Worm (Caenorhabditis elegans) whole organism, late embryonic: ENCODE data around the gene nhr-97.

Experiments used
- C08G9.2 ChIP-seq: sonication (generic microtip); optimal IDR thresholded peaks from 2 replicates; lab custom pipeline; 2016; ENCODE audit warnings: mild to moderate bottlenecking, missing genetic modification characterization, moderate library complexity, missing compliant biosample characterization
- F13H6.1 ChIP-seq: sonication (generic microtip); optimal IDR thresholded peaks from 2 replicates; lab custom pipeline; 2016; ENCODE audit warnings: missing genetic modification characterization, missing compliant biosample characterization
- K09A11.1 ChIP-seq: sonication (generic microtip); optimal IDR thresholded peaks from 2 replicates; lab custom pipeline; 2017; ENCODE audit warnings: antibody characterized with exemption, mild to moderate bottlenecking, missing genetic modification characterization, missing compliant biosample characterization; ENCODE audit not compliant: insufficient read depth
- T23F11.4 ChIP-seq: fragments of 200-800 bp; sonication (Bioruptor generic); optimal IDR thresholded peaks from 2 replicates; lab custom pipeline; 2018; ENCODE audit warnings: mild to moderate bottlenecking, missing genetic modification characterization, missing compliant biosample characterization
- ahr-1 ChIP-seq: sonication (generic microtip); optimal IDR thresholded peaks from 2 replicates; lab custom pipeline; 2016; ENCODE audit warnings: missing genetic modification characterization, missing compliant biosample characterization
- ama-1 ChIP-seq: fragments of 150-350 bp; optimal IDR thresholded peaks from 2 replicates; lab custom pipeline; 2014
- ceh-18 ChIP-seq: sonication (generic microtip); optimal IDR thresholded peaks from 2 replicates; lab custom pipeline; 2016; ENCODE audit warnings: missing genetic modification characterization, missing compliant biosample characterization
- ceh-19 ChIP-seq: fragments of 200-800 bp; sonication (Bioruptor generic); optimal IDR thresholded peaks from 2 replicates; lab custom pipeline; 2018; ENCODE audit warnings: mild to moderate bottlenecking, missing genetic modification characterization, missing compliant biosample characterization
- ceh-2 ChIP-seq: sonication (generic microtip); optimal IDR thresholded peaks from 2 replicates; lab custom pipeline; 2016; ENCODE audit warnings: missing genotype, missing genetic modification characterization, missing compliant biosample characterization
- ceh-30 ChIP-seq: fragments of 150-350 bp; optimal IDR thresholded peaks from 2 replicates; lab custom pipeline; 2014; ENCODE audit warnings: missing biosample characterization, missing genetic modification characterization
- ceh-34 ChIP-seq: sonication (generic microtip); optimal IDR thresholded peaks from 2 replicates; lab custom pipeline; 2016; ENCODE audit warnings: mild to moderate bottlenecking, missing genetic modification characterization, missing compliant biosample characterization
- ceh-6 ChIP-seq: fragments of 200-800 bp; sonication (Bioruptor generic); optimal IDR thresholded peaks from 2 replicates; lab custom pipeline; 2018; ENCODE audit warnings: mild to moderate bottlenecking, missing genetic modification characterization, missing compliant biosample characterization
- ceh-9 ChIP-seq: sonication (generic microtip); optimal IDR thresholded peaks from 2 replicates; lab custom pipeline; 2016; ENCODE audit warnings: mild to moderate bottlenecking, missing genetic modification characterization, inconsistent platforms, missing compliant biosample characterization
- ets-4 ChIP-seq: sonication (generic microtip); optimal IDR thresholded peaks from 2 replicates; lab custom pipeline; 2016; ENCODE audit warnings: missing genetic modification characterization, missing compliant biosample characterization
- fkh-6 ChIP-seq: sonication (generic microtip); optimal IDR thresholded peaks from 2 replicates; lab custom pipeline; 2016; ENCODE audit warnings: missing genetic modification characterization, missing compliant biosample characterization
- gmeb-2 ChIP-seq: sonication (generic microtip); optimal IDR thresholded peaks from 2 replicates; lab custom pipeline; 2016; ENCODE audit warnings: missing genetic modification characterization, inconsistent platforms, missing compliant biosample characterization
- hlh-13 ChIP-seq: fragments of 200-800 bp; sonication (Bioruptor generic); optimal IDR thresholded peaks from 2 replicates; lab custom pipeline; 2018; ENCODE audit warnings: mild to moderate bottlenecking, missing genetic modification characterization, missing compliant biosample characterization
- hlh-15 ChIP-seq: sonication (generic microtip); optimal IDR thresholded peaks from 2 replicates; lab custom pipeline; 2016; ENCODE audit warnings: missing genetic modification characterization, missing compliant biosample characterization
- hlh-6 ChIP-seq: sonication (generic microtip); optimal IDR thresholded peaks from 2 replicates; lab custom pipeline; 2016; ENCODE audit warnings: missing genotype, missing genetic modification characterization, missing compliant biosample characterization
- hlh-8 ChIP-seq: sonication (generic microtip); optimal IDR thresholded peaks from 2 replicates; lab custom pipeline; 2016; ENCODE audit warnings: missing genotype, missing genetic modification characterization, missing compliant biosample characterization
- lim-6 ChIP-seq: sonication (generic microtip); optimal IDR thresholded peaks from 2 replicates; lab custom pipeline; 2016; ENCODE audit warnings: missing genetic modification characterization, missing compliant biosample characterization
- mec-3 ChIP-seq: sonication (generic microtip); optimal IDR thresholded peaks from 2 replicates; lab custom pipeline; 2016; ENCODE audit warnings: borderline replicate concordance, missing genetic modification characterization, missing compliant biosample characterization
- npax-4 ChIP-seq: sonication (generic microtip); optimal IDR thresholded peaks from 2 replicates; lab custom pipeline; 2016; ENCODE audit warnings: missing genetic modification characterization, missing compliant biosample characterization
- pag-3 ChIP-seq: sonication (generic microtip); optimal IDR thresholded peaks from 2 replicates; lab custom pipeline; 2016; ENCODE audit warnings: missing compliant biosample characterization, missing genetic modification characterization, borderline replicate concordance
- pat-9 ChIP-seq: fragments of 200-800 bp; sonication (Bioruptor generic); optimal IDR thresholded peaks from 2 replicates; lab custom pipeline; 2018; ENCODE audit warnings: mild to moderate bottlenecking, missing genetic modification characterization, moderate library complexity, missing compliant biosample characterization
- pax-1 ChIP-seq: fragments of 150-350 bp; optimal IDR thresholded peaks from 2 replicates; lab custom pipeline; 2014; ENCODE audit warnings: missing biosample characterization, missing genetic modification characterization
- pros-1 ChIP-seq: fragments of 150-350 bp; optimal IDR thresholded peaks from 2 replicates; lab custom pipeline; 2014; ENCODE audit warnings: missing biosample characterization, missing genetic modification reagents, missing genetic modification characterization
- sox-4 ChIP-seq: sonication (generic microtip); optimal IDR thresholded peaks from 2 replicates; lab custom pipeline; 2017; ENCODE audit warnings: mild to moderate bottlenecking, missing genetic modification characterization, inconsistent platforms, missing compliant biosample characterization
- syd-9 ChIP-seq: sonication (generic microtip); optimal IDR thresholded peaks from 2 replicates; lab custom pipeline; 2016; ENCODE audit warnings: mild to moderate bottlenecking, missing genetic modification characterization, moderate library complexity, missing compliant biosample characterization
- tbx-7 ChIP-seq: sonication (generic microtip); optimal IDR thresholded peaks from 2 replicates; lab custom pipeline; 2016; ENCODE audit warnings: missing genotype, missing genetic modification characterization, missing compliant biosample characterization
- unc-42 ChIP-seq: sonication (generic microtip); optimal IDR thresholded peaks from 2 replicates; lab custom pipeline; 2016; ENCODE audit warnings: missing genotype, missing genetic modification characterization, missing compliant biosample characterization
- unc-86 ChIP-seq: sonication (generic microtip); optimal IDR thresholded peaks from 2 replicates; lab custom pipeline; 2016; ENCODE audit warnings: missing genetic modification characterization, missing compliant biosample characterization
- ztf-16 ChIP-seq: sonication (generic microtip); optimal IDR thresholded peaks from 2 replicates; lab custom pipeline; 2017; ENCODE audit warnings: missing genetic modification characterization, missing compliant biosample characterization

nhr-97 gene

ce11 chrIV:9742883-9743282, 14.6 kb upstream of the nhr-97 start, which contains the start of gene C28D4.7:
TSS of gene C28D4.7 (minus strand) at chrIV:9743147.
- TF ChIP-seq hlh-6 (tag; lab: Kevin White, UChicago) (no peak), ama-1 (no peak), F13H6.1 (no peak), C08G9.2 (no peak)

ce11 chrIV:9744905-9745304, 12.5 kb upstream of the nhr-97 start, which contains the start of gene C28D4.4:
TSS of gene C28D4.4 (minus strand) at chrIV:9745005.
- TF ChIP-seq unc-42 (tag; lab: Kevin White, UChicago) (no peak), lim-6 (tag; lab: Kevin White, UChicago) (no peak), pros-1 (tag; lab: Kevin White, UChicago) (no peak), ceh-18 (no peak), ets-4 (tag; lab: Kevin White, UChicago) (no peak), npax-4 (tag; lab: Kevin White, UChicago) (no peak), hlh-15 (no peak), ama-1 (no peak), hlh-6 (tag; lab: Kevin White, UChicago) (no peak)
- TF ChIP-seq, all 69 proteins: peak for 0

DNA sequence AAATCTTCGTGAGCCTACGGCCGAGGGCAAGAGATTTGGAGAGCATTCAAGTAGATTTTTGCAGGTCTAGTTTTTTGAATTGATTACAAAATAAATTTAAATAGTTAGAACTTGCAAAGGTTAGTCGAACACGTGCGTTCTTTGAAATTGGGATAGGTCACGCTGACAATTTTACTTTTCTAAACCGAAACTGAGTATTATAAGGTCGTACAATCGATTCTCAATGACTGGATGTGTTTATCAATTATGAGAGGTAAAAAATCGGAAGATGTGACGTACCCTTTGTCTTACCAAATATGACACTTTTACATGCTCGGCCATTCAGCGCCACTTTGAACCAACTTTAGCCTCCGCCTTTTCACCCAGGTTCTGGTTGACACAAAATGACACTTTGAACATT, 10.7 kb upstream of the nhr-97 start, which contains the start of gene C28D4.5:
Gene C28D4.5 (minus strand): TSS at position 101 of the 400 bp plus-strand sequence.
- no peak for TF ChIP-seq T23F11.4 (GFP tag; lab: Kevin White, UChicago)
- no peak for TF ChIP-seq syd-9 (tag; lab: Kevin White, UChicago)

DNA sequence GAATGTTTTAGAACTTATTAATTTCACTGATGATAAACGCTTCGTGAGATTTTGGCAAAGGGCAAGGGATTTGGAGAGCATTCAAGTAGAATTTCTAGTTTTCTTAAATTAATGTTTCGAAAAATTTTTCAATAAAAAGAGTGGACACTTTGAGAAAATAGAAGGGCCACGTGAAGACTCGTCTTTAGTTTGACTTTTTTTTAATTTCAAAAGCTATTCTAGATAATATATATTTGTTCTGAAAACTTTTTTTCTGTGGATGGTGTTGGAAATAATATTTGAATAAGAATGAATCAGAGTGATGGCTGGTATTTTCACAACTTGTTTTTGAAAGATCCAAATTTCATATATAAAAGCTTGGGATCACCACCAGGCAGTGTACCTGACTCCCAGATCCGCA, 9.1 kb upstream of the nhr-97 start, which contains the start of gene C28D4.8:
Gene C28D4.8 (minus strand): TSS at position 101 of the 400 bp plus-strand sequence.
- TF ChIP-seq syd-9 (tag; lab: Kevin White, UChicago) (no peak), pax-1 (tag; lab: Kevin White, UChicago) (no peak), unc-86 (no peak), pat-9 (tag; lab: Kevin White, UChicago) (no peak), pag-3 (tag; lab: Kevin White, UChicago) (no peak), ahr-1 (tag; lab: Kevin White, UChicago) (no peak), ceh-2 (tag; lab: Kevin White, UChicago) (no peak), fkh-6 (tag; lab: Kevin White, UChicago) (no peak), K09A11.1 (tag; lab: Kevin White, UChicago) (no peak)

- TF ChIP-seq ceh-19 (GFP tag; lab: Kevin White, UChicago): no peak
- no peak for TF ChIP-seq ceh-6 (GFP tag; lab: Kevin White, UChicago)
- TF ChIP-seq hlh-6 (tag; lab: Kevin White, UChicago): no peak
- no peak for TF ChIP-seq hlh-13 (GFP tag; lab: Kevin White, UChicago)
- TF ChIP-seq ceh-30 (tag; lab: Kevin White, UChicago): no peak
- TF ChIP-seq ceh-34 (tag; lab: Kevin White, UChicago): no peak
- TF ChIP-seq mec-3: no peak
- no peak for TF ChIP-seq ztf-16 (tag; lab: Kevin White, UChicago)
- no peak for TF ChIP-seq tbx-7
- TF ChIP-seq hlh-8 (tag; lab: Kevin White, UChicago): no peak
- TF ChIP-seq unc-42 (tag; lab: Kevin White, UChicago): no peak
- no peak for TF ChIP-seq sox-4
- no peak for TF ChIP-seq gmeb-2 (tag; lab: Kevin White, UChicago)
- TF ChIP-seq lim-6 (tag; lab: Kevin White, UChicago): no peak
- no peak for TF ChIP-seq ceh-9 (tag; lab: Kevin White, UChicago)
- no peak for TF ChIP-seq ets-4 (tag; lab: Kevin White, UChicago)
- TF ChIP-seq pag-3 (tag; lab: Kevin White, UChicago): no peak
Measured at ce11 chrIV:9755713-9756112, 1.7 kb upstream of the nhr-97 start.
